Worm (Caenorhabditis elegans) whole organism, L2 larva: ENCODE data around the gene R144.13.

Experiments used
- aly-2 ChIP-seq: fragments of 150-350 bp; optimal IDR thresholded peaks from 2 replicates; lab custom pipeline; 2014; ENCODE audit warnings: missing biosample characterization, missing genetic modification characterization
- lin-13 ChIP-seq: fragments of 150-350 bp; optimal IDR thresholded peaks from 2 replicates; lab custom pipeline; 2014; ENCODE audit warnings: missing biosample characterization, missing genetic modification reagents, missing genetic modification characterization
- lin-39 ChIP-seq: fragments of 150-350 bp; optimal IDR thresholded peaks from 2 replicates; lab custom pipeline; 2014; ENCODE audit warnings: missing biosample characterization, missing genetic modification reagents, missing genetic modification characterization
- mdl-1 ChIP-seq, 2 experiments: fragments of 150-350 bp in 1 of 2; sonication (generic microtip) in 1 of 2; optimal IDR thresholded peaks; 2 replicates each; lab custom pipeline; 2017; ENCODE audit warnings: missing biosample characterization in 2 of 2, missing genetic modification characterization in 2 of 2

DNA sequence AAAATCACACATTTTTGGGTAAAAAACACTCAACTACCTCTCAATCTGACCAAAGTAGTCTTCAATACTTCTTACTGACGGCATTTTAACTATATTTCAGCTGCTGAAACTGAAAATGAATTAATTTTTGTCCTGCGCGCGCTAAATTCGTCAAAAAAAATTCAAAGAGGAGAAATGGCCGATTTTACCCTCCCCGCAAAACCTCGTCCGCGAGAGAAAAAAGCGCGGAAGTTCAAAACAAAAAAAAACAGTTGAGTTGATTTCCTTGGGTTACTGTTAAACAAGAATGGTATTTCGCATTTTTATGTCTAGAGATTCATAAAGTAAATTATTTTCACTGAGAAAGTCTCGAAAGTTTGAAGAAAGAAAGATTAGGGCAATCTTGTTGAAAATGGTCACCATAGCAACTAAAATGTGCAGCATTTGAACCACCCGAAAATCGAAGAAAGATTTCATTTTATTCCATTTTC, 36.2 kb upstream of the R144.13 start, which contains the start of the genes C27F2.10 and wdr-60:
- no peak for TF ChIP-seq lin-39 (tag; lab: Kevin White, UChicago)
- no peak for TF ChIP-seq lin-13
- TF ChIP-seq mdl-1 (tag; optimal IDR thresholded peaks at IDR 0.05; lab: Kevin White, UChicago): no peak
- no peak for TF ChIP-seq aly-2
